Worm (Caenorhabditis elegans): ENCODE data around the gene srd-50.

The srd-50 gene

DNA sequence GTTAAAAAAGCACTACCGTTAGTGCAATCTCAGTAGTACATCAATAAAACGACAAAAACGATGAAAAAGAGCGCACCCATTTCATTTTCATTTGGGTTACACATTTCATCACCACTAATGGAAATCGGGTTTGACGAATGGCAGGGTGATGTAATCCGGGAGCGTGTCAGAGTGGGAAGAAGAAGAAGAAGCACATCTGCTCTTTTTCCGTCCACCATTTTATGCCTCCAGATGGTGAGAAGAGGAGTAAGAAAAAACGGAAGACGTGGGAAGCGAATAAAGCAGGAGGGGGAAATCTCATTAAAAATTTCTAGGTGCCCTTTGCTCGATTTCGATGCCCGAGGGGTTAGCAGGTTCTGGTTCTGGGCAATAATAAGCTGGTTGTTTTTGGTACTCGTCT lies 24.4 kb upstream of the srd-50 start:
- TF ChIP-seq aly-1 (tag; optimal IDR thresholded peaks at IDR 0.05) (no peak), scrt-1 (GFP tag; IDR thresholded peaks at IDR 0.05) (no peak), hnd-1 (tag; optimal IDR thresholded peaks at IDR 0.05) (no peak), flt-1 (GFP tag; IDR thresholded peaks at IDR 0.05) (no peak), F13C5.2 (tag; optimal IDR thresholded peaks at IDR 0.05) (no peak), hmbx-1 (tag; optimal IDR thresholded peaks at IDR 0.05) (no peak), hmg-4 (GFP tag; optimal IDR thresholded peaks at IDR 0.05) (no peak), tra-4 (tag; optimal IDR thresholded peaks at IDR 0.05) (no peak), tbx-11 (GFP tag; IDR thresholded peaks at IDR 0.05) (no peak), ceh-13 (GFP tag; optimal IDR thresholded peaks at IDR 0.05) (no peak), ceh-36 (tag; optimal IDR thresholded peaks at IDR 0.05) (no peak), sea-1 (GFP tag; conservative IDR thresholded peaks at IDR 0.05) (no peak), pes-1 (GFP tag; IDR thresholded peaks at IDR 0.05) (no peak), ama-1 (optimal IDR thresholded peaks at IDR 0.05) (no peak)

DNA sequence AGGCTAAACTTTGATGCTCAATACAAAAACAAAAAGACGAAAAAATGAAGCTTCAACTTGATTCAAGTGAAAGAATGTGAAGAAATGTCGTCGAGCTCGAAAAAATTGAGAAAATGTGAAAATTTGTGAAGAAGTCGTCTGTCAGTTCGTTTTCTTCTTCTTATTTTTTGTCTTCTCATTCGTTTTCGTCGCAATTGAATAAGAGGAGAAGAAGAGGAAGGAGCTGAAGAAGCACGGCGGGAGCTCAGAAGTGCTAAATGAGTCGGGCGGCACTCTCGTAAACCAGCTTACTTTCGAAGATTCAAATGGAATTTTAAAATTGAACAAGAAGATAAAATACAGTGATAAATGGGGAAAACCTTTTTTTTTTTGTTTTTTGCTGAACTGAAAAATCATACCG lies 23.6 kb upstream of the srd-50 start:
- TF ChIP-seq F13C5.2 (tag; optimal IDR thresholded peaks at IDR 0.05) (no peak), flt-1 (GFP tag; IDR thresholded peaks at IDR 0.05) (no peak), sea-1 (GFP tag; conservative IDR thresholded peaks at IDR 0.05) (no peak), tbx-37 (GFP tag; conservative IDR thresholded peaks at IDR 0.05) (no peak), ama-1 (optimal IDR thresholded peaks at IDR 0.05) (no peak), ceh-36 (tag; optimal IDR thresholded peaks at IDR 0.05) (no peak), pes-1 (GFP tag; IDR thresholded peaks at IDR 0.05) (no peak), hmg-4 (GFP tag; optimal IDR thresholded peaks at IDR 0.05) (no peak), B0310.2 (tag; optimal IDR thresholded peaks at IDR 0.05) (no peak), tra-4 (tag; optimal IDR thresholded peaks at IDR 0.05) (no peak), ceh-13 (GFP tag; optimal IDR thresholded peaks at IDR 0.05) (no peak), ets-7 (tag; optimal IDR thresholded peaks at IDR 0.05) (no peak), tbx-11 (GFP tag; IDR thresholded peaks at IDR 0.05) (no peak), hmbx-1 (tag; optimal IDR thresholded peaks at IDR 0.05) (no peak), aly-1 (tag; optimal IDR thresholded peaks at IDR 0.05) (no peak), hnd-1 (tag; optimal IDR thresholded peaks at IDR 0.05) (no peak), scrt-1 (GFP tag; IDR thresholded peaks at IDR 0.05) (no peak)

DNA sequence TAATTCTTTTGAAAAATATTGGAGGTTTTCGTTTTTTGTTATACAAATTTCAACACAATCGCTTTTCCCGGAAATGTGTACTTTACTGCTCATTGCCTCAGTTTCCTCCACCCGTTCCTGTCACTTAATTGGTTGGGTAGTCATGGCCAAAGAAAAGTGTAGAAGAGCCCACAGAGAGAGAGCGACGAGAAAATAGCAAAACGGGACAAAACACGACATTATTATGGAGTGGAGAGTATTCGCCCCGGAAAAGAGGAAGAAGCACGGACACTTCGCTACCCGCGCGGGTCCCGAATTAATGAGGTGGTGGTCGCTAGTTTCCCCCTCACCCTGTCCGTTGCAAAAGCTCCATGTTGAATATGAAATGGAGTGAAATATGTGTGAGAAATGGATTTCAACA lies 22.2 kb upstream of the srd-50 start:
- peak; percentile 25 for TF ChIP-seq hmg-4 (GFP tag; optimal IDR thresholded peaks at IDR 0.05)
- TF ChIP-seq hnd-1 (tag; optimal IDR thresholded peaks at IDR 0.05): no peak
- no peak for TF ChIP-seq tbx-37 (GFP tag; conservative IDR thresholded peaks at IDR 0.05)
- TF ChIP-seq aly-1 (tag; optimal IDR thresholded peaks at IDR 0.05): no peak

DNA sequence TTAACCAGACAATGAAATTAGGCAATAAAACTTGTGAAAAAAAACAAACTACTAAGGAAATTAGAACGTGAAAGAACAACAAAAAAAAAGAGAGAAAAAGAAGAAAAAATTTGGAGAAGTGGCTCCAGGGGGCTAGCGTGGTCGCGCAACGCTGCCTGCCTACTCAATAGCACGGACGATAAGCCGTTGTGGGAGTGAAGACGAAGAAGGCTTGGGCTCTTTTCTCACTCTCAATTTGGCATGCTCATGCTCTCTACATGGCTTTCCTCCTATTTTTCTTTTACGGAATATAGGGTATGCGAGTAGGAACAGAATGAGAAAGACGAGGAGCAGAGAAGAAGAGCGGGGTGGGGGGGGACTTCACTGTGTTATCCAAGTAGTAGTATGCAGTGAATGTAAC lies 20.7 kb upstream of the srd-50 start:
- TF ChIP-seq hmg-4 (GFP tag; optimal IDR thresholded peaks at IDR 0.05): peak; percentile 34
- no peak for TF ChIP-seq pes-1 (GFP tag; IDR thresholded peaks at IDR 0.05)
- TF ChIP-seq F13C5.2 (tag; optimal IDR thresholded peaks at IDR 0.05): peak; percentile 39

DNA sequence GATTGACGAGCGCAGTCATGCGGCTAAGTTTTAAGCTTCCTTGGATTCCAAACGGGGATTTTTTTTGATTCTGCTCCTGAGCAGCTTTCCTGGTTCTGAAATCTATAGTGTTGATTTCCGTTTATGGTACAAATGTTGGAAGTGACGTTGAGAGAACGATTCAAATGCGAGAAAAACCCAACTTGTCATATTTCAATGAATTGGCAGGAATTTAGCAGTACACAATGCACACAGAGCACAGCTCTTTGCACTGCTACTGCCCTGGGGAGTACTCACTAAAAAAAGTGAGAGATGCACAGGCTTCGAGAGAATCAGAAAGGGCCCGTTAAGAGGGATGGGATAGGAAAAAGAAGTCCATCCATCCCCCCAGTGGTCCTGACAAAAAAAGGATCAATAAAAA lies 19.0 kb upstream of the srd-50 start, which contains the start of gene sad-1:
Gene sad-1 (minus strand): TSS at position 101 of the 400 bp plus-strand sequence.
- TF ChIP-seq scrt-1 (GFP tag; IDR thresholded peaks at IDR 0.05) (no peak), ceh-36 (tag; optimal IDR thresholded peaks at IDR 0.05) (no peak), hmg-4 (GFP tag; optimal IDR thresholded peaks at IDR 0.05) (no peak), tbx-11 (GFP tag; IDR thresholded peaks at IDR 0.05) (no peak), hnd-1 (tag; optimal IDR thresholded peaks at IDR 0.05) (no peak), ets-7 (tag; optimal IDR thresholded peaks at IDR 0.05) (no peak), tra-4 (tag; optimal IDR thresholded peaks at IDR 0.05) (no peak), ceh-13 (GFP tag; optimal IDR thresholded peaks at IDR 0.05) (no peak), aly-1 (tag; optimal IDR thresholded peaks at IDR 0.05) (no peak), F13C5.2 (tag; optimal IDR thresholded peaks at IDR 0.05) (no peak), ama-1 (optimal IDR thresholded peaks at IDR 0.05) (no peak), flt-1 (GFP tag; IDR thresholded peaks at IDR 0.05) (no peak), hmbx-1 (tag; optimal IDR thresholded peaks at IDR 0.05) (no peak)

DNA sequence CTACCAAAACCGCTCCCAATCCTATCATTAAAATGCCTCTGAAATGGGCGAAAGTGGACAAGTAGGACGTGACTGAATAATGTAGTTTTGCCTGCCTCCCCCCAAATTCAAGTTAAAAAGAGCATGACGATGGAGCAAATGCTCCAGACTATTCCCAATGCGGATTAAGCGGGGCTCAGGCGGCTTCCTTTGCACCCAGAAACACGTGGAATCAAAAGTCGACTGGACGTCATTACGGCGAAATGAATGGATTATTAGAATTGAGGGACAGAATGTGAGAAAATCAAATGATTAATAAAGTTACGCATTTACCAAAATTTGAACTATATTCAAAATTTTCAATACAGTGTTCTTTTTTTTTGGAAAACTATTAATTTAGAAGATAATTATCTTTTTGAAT lies 18.3 kb upstream of the srd-50 start:
- TF ChIP-seq flt-1 (GFP tag; IDR thresholded peaks at IDR 0.05) (no peak), ama-1 (optimal IDR thresholded peaks at IDR 0.05) (no peak), ets-7 (tag; optimal IDR thresholded peaks at IDR 0.05) (no peak), ceh-36 (tag; optimal IDR thresholded peaks at IDR 0.05) (no peak), hmg-4 (GFP tag; optimal IDR thresholded peaks at IDR 0.05) (no peak), sea-1 (GFP tag; conservative IDR thresholded peaks at IDR 0.05) (no peak), tbx-11 (GFP tag; IDR thresholded peaks at IDR 0.05) (no peak), scrt-1 (GFP tag; IDR thresholded peaks at IDR 0.05) (no peak), hmbx-1 (tag; optimal IDR thresholded peaks at IDR 0.05) (no peak), aly-1 (tag; optimal IDR thresholded peaks at IDR 0.05) (no peak), pes-1 (GFP tag; IDR thresholded peaks at IDR 0.05) (no peak), tbx-37 (GFP tag; conservative IDR thresholded peaks at IDR 0.05) (no peak), F13C5.2 (tag; optimal IDR thresholded peaks at IDR 0.05) (no peak)

DNA sequence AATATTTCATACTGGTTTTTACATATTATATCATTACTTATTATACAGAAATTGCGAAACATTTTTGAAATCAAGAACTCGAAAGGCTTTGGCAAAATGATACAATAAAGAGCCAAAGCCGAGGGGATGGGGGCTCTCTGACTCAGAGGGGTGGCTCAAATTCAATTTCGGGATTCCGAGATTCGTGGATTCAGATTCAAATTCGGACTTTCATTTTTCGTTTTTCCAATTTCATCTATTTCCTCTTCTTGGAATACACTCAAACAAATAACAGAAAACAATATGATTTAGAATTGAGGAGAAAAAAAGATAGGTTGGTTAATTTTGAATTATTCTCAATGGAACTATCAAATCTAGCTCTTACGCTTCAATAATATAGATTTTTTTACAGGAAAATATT lies 17.5 kb upstream of the srd-50 start:
- TF ChIP-seq flt-1 (GFP tag; IDR thresholded peaks at IDR 0.05): no peak
- TF ChIP-seq pes-1 (GFP tag; IDR thresholded peaks at IDR 0.05): no peak
- no peak for TF ChIP-seq B0310.2 (tag; optimal IDR thresholded peaks at IDR 0.05)
- TF ChIP-seq hmbx-1 (tag; optimal IDR thresholded peaks at IDR 0.05): no peak
- no peak for TF ChIP-seq aly-1 (tag; optimal IDR thresholded peaks at IDR 0.05)
- TF ChIP-seq hmg-4 (GFP tag; optimal IDR thresholded peaks at IDR 0.05): no peak
- no peak for TF ChIP-seq scrt-1 (GFP tag; IDR thresholded peaks at IDR 0.05)
- no peak for TF ChIP-seq ets-7 (tag; optimal IDR thresholded peaks at IDR 0.05)
- TF ChIP-seq tbx-11 (GFP tag; IDR thresholded peaks at IDR 0.05): no peak
- no peak for TF ChIP-seq tra-4 (tag; optimal IDR thresholded peaks at IDR 0.05)
- no peak for TF ChIP-seq F13C5.2 (tag; optimal IDR thresholded peaks at IDR 0.05)
- TF ChIP-seq ceh-36 (tag; optimal IDR thresholded peaks at IDR 0.05): no peak
- no peak for TF ChIP-seq sea-1 (GFP tag; conservative IDR thresholded peaks at IDR 0.05)

DNA sequence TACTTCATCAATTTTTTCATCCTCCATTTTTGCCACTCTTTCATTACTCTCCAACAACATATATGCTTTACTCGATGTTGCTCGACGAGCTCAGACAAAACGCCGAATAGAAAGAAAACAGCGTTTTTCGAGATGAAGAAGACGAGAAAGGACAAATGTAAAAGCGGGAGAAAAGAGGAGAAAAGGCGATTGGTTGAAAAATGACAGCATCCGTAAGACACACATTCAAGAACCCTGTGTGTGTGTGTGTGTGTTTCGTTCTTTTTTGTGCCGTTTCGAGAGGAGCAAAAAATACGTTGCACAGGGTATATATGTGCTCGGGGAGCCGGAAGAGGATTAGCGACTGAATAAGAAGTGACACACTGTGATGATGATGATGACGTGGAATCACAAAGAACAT lies 12.2 kb upstream of the srd-50 start:
- TF ChIP-seq tra-4 (tag; optimal IDR thresholded peaks at IDR 0.05): no peak
- no peak for TF ChIP-seq scrt-1 (GFP tag; IDR thresholded peaks at IDR 0.05)
- no peak for TF ChIP-seq hnd-1 (tag; optimal IDR thresholded peaks at IDR 0.05)
- TF ChIP-seq tbx-37 (GFP tag; conservative IDR thresholded peaks at IDR 0.05): no peak
- no peak for TF ChIP-seq ama-1 (optimal IDR thresholded peaks at IDR 0.05)
- TF ChIP-seq aly-1 (tag; optimal IDR thresholded peaks at IDR 0.05): no peak
- TF ChIP-seq sea-1 (GFP tag; conservative IDR thresholded peaks at IDR 0.05): no peak
- TF ChIP-seq B0310.2 (tag; optimal IDR thresholded peaks at IDR 0.05): no peak
